Worm (Caenorhabditis elegans) whole organism, L1 larva: ENCODE results near the gene acs-18.
A peak's percentile ranks its signal among the peaks of the same experiment; 100 is the strongest.

Source experiments
- C04F5.9 ChIP-seq: sonication (generic microtip); optimal IDR thresholded peaks from 2 replicates; lab custom pipeline; 2016; ENCODE audit warnings: missing genetic modification characterization, missing compliant biosample characterization
- C16A3.4 ChIP-seq: fragments of 150-350 bp; optimal IDR thresholded peaks from 2 replicates; lab custom pipeline; 2014; ENCODE audit warnings: missing biosample characterization, missing genetic modification characterization
- C34B4.2 ChIP-seq: sonication (generic microtip); optimal IDR thresholded peaks from 2 replicates; lab custom pipeline; 2017; ENCODE audit warnings: mild to moderate bottlenecking, missing genetic modification characterization, missing compliant biosample characterization
- F16B12.6 ChIP-seq: fragments of 150-350 bp; optimal IDR thresholded peaks from 2 replicates; lab custom pipeline; 2014; ENCODE audit warnings: missing biosample characterization, missing genetic modification characterization
- Y116A8C.19 ChIP-seq: sonication (generic microtip); optimal IDR thresholded peaks from 2 replicates; lab custom pipeline; 2016; ENCODE audit warnings: missing compliant biosample characterization, missing genetic modification characterization, borderline replicate concordance
- aha-1 ChIP-seq: fragments of 150-350 bp; optimal IDR thresholded peaks from 2 replicates; lab custom pipeline; 2014; ENCODE audit warnings: missing biosample characterization, missing genetic modification characterization
- aly-2 ChIP-seq: fragments of 150-350 bp; optimal IDR thresholded peaks from 2 replicates; lab custom pipeline; 2014; ENCODE audit warnings: missing biosample characterization, missing genetic modification characterization
- ceh-63 ChIP-seq: fragments of 200-800 bp; sonication (Bioruptor generic); optimal IDR thresholded peaks from 2 replicates; lab custom pipeline; 2018; ENCODE audit warnings: mild to moderate bottlenecking, missing genetic modification characterization, missing compliant biosample characterization
- ceh-8 ChIP-seq: fragments of 200-800 bp; sonication (Bioruptor generic); optimal IDR thresholded peaks from 2 replicates; lab custom pipeline; 2018; ENCODE audit warnings: mild to moderate bottlenecking, missing genetic modification characterization, moderate library complexity, missing compliant biosample characterization
- ceh-90 ChIP-seq: sonication (generic microtip); optimal IDR thresholded peaks from 2 replicates; lab custom pipeline; 2016; ENCODE audit warnings: missing genetic modification characterization, missing compliant biosample characterization
- ces-1 ChIP-seq: fragments of 150-350 bp; optimal IDR thresholded peaks from 2 replicates; lab custom pipeline; 2014; ENCODE audit warnings: missing biosample characterization, missing genetic modification reagents, missing genetic modification characterization
- dpl-1 ChIP-seq, 3 experiments: fragments of 150-350 bp in 2 of 3; sonication (generic microtip) in 1 of 3; optimal IDR thresholded peaks; 2 replicates each; lab custom pipeline; 2014 to 2017; ENCODE audit warnings: missing biosample characterization in 3 of 3, missing genetic modification characterization in 3 of 3, missing genetic modification reagents in 3 of 3
- efl-1 ChIP-seq, 4 experiments: fragments of 150-350 bp; optimal IDR thresholded peaks in 3 of 4; peaks in 1 of 4; 1 replicate in 1 of 4; 2 replicates in 3 of 4; lab custom pipeline; 2014; ENCODE audit warnings: missing biosample characterization in 2 of 4, missing genetic modification characterization in 2 of 4, missing genetic modification reagents in 2 of 4
- elt-3 ChIP-seq, 6 experiments: fragments of 150-350 bp in 1 of 6; sonication (generic microtip); optimal IDR thresholded peaks; 2 replicates each; lab custom pipeline; 2017 to 2018; ENCODE audit warnings: missing biosample characterization in 6 of 6, missing genetic modification characterization in 6 of 6, inconsistent platforms in 1 of 6
- fkh-4 ChIP-seq: sonication (generic microtip); optimal IDR thresholded peaks from 2 replicates; lab custom pipeline; 2016; ENCODE audit warnings: missing compliant biosample characterization, missing genetic modification characterization, borderline replicate concordance
- fkh-8 ChIP-seq: sonication (generic microtip); optimal IDR thresholded peaks from 2 replicates; lab custom pipeline; 2016; ENCODE audit warnings: mild to moderate bottlenecking, missing genetic modification characterization, missing compliant biosample characterization
- fos-1 ChIP-seq: fragments of 150-350 bp; optimal IDR thresholded peaks from 2 replicates; lab custom pipeline; 2014; ENCODE audit warnings: missing biosample characterization, missing genetic modification characterization
- hlh-17 ChIP-seq: fragments of 200-800 bp; sonication (Bioruptor generic); optimal IDR thresholded peaks from 2 replicates; lab custom pipeline; 2018; ENCODE audit warnings: missing genetic modification characterization, mild to moderate bottlenecking, missing compliant biosample characterization, moderate library complexity, borderline replicate concordance
- hpl-2 ChIP-seq: fragments of 150-350 bp; optimal IDR thresholded peaks from 2 replicates; lab custom pipeline; 2014; ENCODE audit warnings: missing biosample characterization, missing genetic modification reagents, missing genetic modification characterization
- lin-13 ChIP-seq: fragments of 150-350 bp; optimal IDR thresholded peaks from 2 replicates; lab custom pipeline; 2014; ENCODE audit warnings: missing biosample characterization, missing genetic modification reagents, missing genetic modification characterization
- lin-35 ChIP-seq, 2 experiments: fragments of 150-350 bp; optimal IDR thresholded peaks; 2 replicates each; lab custom pipeline; 2014; ENCODE audit warnings: missing biosample characterization in 2 of 2, missing genetic modification characterization in 2 of 2, missing genetic modification reagents in 2 of 2
- lir-3 ChIP-seq: sonication (generic microtip); optimal IDR thresholded peaks from 2 replicates; lab custom pipeline; 2016; ENCODE audit warnings: mild to moderate bottlenecking, missing genetic modification characterization, moderate library complexity, missing compliant biosample characterization; ENCODE audit not compliant: poor library complexity
- nhr-11 ChIP-seq: fragments of 150-350 bp; optimal IDR thresholded peaks from 2 replicates; lab custom pipeline; 2014; ENCODE audit warnings: missing biosample characterization, missing genetic modification characterization
- nhr-12 ChIP-seq: sonication (generic microtip); optimal IDR thresholded peaks from 2 replicates; lab custom pipeline; 2017; ENCODE audit warnings: missing biosample characterization, missing genetic modification characterization
- nhr-19 ChIP-seq: fragments of 200-800 bp; sonication (Bioruptor generic); conservative IDR thresholded peaks from 2 replicates; pipeline ENCODE4 v1.3.6; 2022; ENCODE audit warnings: missing genetic modification characterization, missing compliant biosample characterization
- nhr-20 ChIP-seq: sonication (generic microtip); optimal IDR thresholded peaks from 2 replicates; lab custom pipeline; 2016; ENCODE audit warnings: mild to moderate bottlenecking, missing genetic modification characterization, missing compliant biosample characterization
- nhr-237 ChIP-seq: fragments of 150-350 bp; optimal IDR thresholded peaks from 2 replicates; lab custom pipeline; 2014; ENCODE audit warnings: missing biosample characterization, missing genetic modification characterization
- nhr-28 ChIP-seq: fragments of 150-350 bp; optimal IDR thresholded peaks from 2 replicates; lab custom pipeline; 2014; ENCODE audit warnings: missing biosample characterization, missing genetic modification characterization
- nhr-47 ChIP-seq: sonication (generic microtip); optimal IDR thresholded peaks from 2 replicates; lab custom pipeline; 2016; ENCODE audit warnings: mild to moderate bottlenecking, missing genetic modification characterization, moderate library complexity, missing compliant biosample characterization
- nhr-71 ChIP-seq: sonication (generic microtip); optimal IDR thresholded peaks from 2 replicates; lab custom pipeline; 2016; ENCODE audit warnings: mild to moderate bottlenecking, missing genetic modification characterization, moderate library complexity, missing compliant biosample characterization
- nhr-76 ChIP-seq: sonication (generic microtip); optimal IDR thresholded peaks from 2 replicates; lab custom pipeline; 2017; ENCODE audit warnings: missing biosample characterization, missing genetic modification characterization
- nhr-77 ChIP-seq: fragments of 150-350 bp; optimal IDR thresholded peaks from 2 replicates; lab custom pipeline; 2014; ENCODE audit warnings: missing biosample characterization, missing genetic modification characterization
- nhr-85 ChIP-seq: sonication (generic microtip); peaks from one replicate; lab custom pipeline; 2016; ENCODE audit warnings: missing genetic modification characterization, inconsistent platforms, missing compliant biosample characterization
- snpc-4 ChIP-seq: fragments of 150-350 bp; optimal IDR thresholded peaks from 2 replicates; lab custom pipeline; 2014; ENCODE audit warnings: missing biosample characterization, missing genetic modification characterization
- snu-23 ChIP-seq: sonication (generic microtip); optimal IDR thresholded peaks from 2 replicates; lab custom pipeline; 2016; ENCODE audit warnings: missing genetic modification characterization, missing compliant biosample characterization
- sox-4 ChIP-seq: sonication (generic microtip); optimal IDR thresholded peaks from 2 replicates; lab custom pipeline; 2016; ENCODE audit warnings: missing genetic modification characterization, missing compliant biosample characterization
- sptf-1 ChIP-seq: fragments of 150-350 bp; optimal IDR thresholded peaks from 2 replicates; lab custom pipeline; 2014; ENCODE audit warnings: missing biosample characterization, missing genetic modification characterization
- tlp-1 ChIP-seq: fragments of 150-350 bp; optimal IDR thresholded peaks from 2 replicates; lab custom pipeline; 2014; ENCODE audit warnings: missing biosample characterization, missing genetic modification characterization
- unc-30 ChIP-seq: sonication (generic microtip); optimal IDR thresholded peaks from 2 replicates; lab custom pipeline; 2017; ENCODE audit warnings: missing biosample characterization, missing genetic modification characterization
- unc-62 ChIP-seq: fragments of 150-350 bp; optimal IDR thresholded peaks from 2 replicates; lab custom pipeline; 2014; ENCODE audit warnings: missing biosample characterization, missing genetic modification reagents, missing genetic modification characterization
- unc-86 ChIP-seq: sonication (generic microtip); optimal IDR thresholded peaks from 2 replicates; lab custom pipeline; 2016; ENCODE audit warnings: missing genetic modification characterization, missing compliant biosample characterization
- unc-98 ChIP-seq: fragments of 200-800 bp; sonication (Bioruptor generic); IDR thresholded peaks from 2 replicates; pipeline ENCODE4 v1.3.6; 2022; ENCODE audit warnings: missing genetic modification characterization, missing compliant biosample characterization
- zip-4 ChIP-seq: fragments of 200-800 bp; sonication (Bioruptor generic); optimal IDR thresholded peaks from 2 replicates; lab custom pipeline; 2018; ENCODE audit warnings: mild to moderate bottlenecking, missing genetic modification characterization, moderate library complexity, missing compliant biosample characterization
- ztf-11 ChIP-seq, 2 experiments: sonication (generic microtip); optimal IDR thresholded peaks; 2 replicates each; lab custom pipeline; 2016 to 2017; ENCODE audit warnings: missing genetic modification characterization in 2 of 2, missing biosample characterization in 1 of 2, missing compliant biosample characterization in 1 of 2
- ztf-4 ChIP-seq: fragments of 150-350 bp; optimal IDR thresholded peaks from 2 replicates; lab custom pipeline; 2014; ENCODE audit warnings: missing biosample characterization, missing genetic modification characterization

acs-18 gene

DNA sequence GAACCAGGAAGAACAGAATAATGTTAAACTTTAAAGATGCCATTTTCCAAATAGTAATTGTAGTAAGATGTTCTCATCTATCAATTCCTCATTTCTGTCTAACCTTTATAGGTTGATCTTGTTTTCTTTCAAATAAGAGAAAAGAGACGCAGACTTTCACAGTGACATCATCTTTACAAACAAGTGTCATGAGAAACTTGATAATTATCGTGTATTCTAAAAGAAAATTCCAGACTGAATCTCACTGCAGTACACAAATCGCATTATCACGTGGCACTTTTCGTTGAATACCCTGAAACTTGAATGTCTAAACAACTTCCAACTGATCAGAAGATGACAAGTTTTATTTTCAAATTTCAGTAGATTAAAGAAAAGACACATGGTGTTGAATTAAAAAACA, 18.4 kb downstream of the acs-18 start, which contains the start of gene R09E10.13:
Gene R09E10.13 (minus strand): TSS at position 61 of the 400 bp plus-strand sequence.
- no peak for TF ChIP-seq unc-98
- TF ChIP-seq nhr-20 (tag; lab: Kevin White, UChicago): peak; percentile 33
- peak; percentile 27; the same call in 1 of the 2 replicates for TF ChIP-seq nhr-19 (GFP tag; lab: Robert Waterston, UW)
- TF ChIP-seq nhr-11: no peak
- TF ChIP-seq ceh-63 (GFP tag; lab: Kevin White, UChicago): no peak
- peak in 1 of 2 experiments; percentile 43 for TF ChIP-seq lin-35 (GFP tag; optimal IDR thresholded peaks at IDR 0.05; lab: Kevin White, UChicago)
- TF ChIP-seq unc-62: no peak
- no peak for TF ChIP-seq nhr-47 (tag; lab: Kevin White, UChicago)
- no peak for TF ChIP-seq ces-1 (GFP tag; lab: Kevin White, UChicago)
- peak; percentile 81 for TF ChIP-seq nhr-85 (tag; lab: Kevin White, UChicago)
- no peak for TF ChIP-seq nhr-28 (tag; lab: Kevin White, UChicago)
- TF ChIP-seq efl-1 (optimal IDR thresholded peaks at IDR 0.05; lab: Kevin White, UChicago): no peak
- TF ChIP-seq efl-1 (GFP tag; optimal IDR thresholded peaks at IDR 0.05 in 1 of 2; lab: Kevin White, UChicago): peak in 1 of 2 experiments; percentile 36
- TF ChIP-seq ztf-4 (tag; lab: Kevin White, UChicago): no peak
- TF ChIP-seq nhr-12 (tag; lab: Kevin White, UChicago): no peak

- no peak for TF ChIP-seq nhr-237
- no peak for TF ChIP-seq fkh-8 (tag; lab: Kevin White, UChicago)
- TF ChIP-seq nhr-11: no peak
- TF ChIP-seq snu-23 (GFP tag; lab: Kevin White, UChicago): no peak
- TF ChIP-seq hpl-2: no peak
- no peak for TF ChIP-seq C16A3.4 (tag; lab: Kevin White, UChicago)
- no peak for TF ChIP-seq ceh-8 (GFP tag; lab: Kevin White, UChicago)
- TF ChIP-seq nhr-76: no peak
Measured at ce11 chrIV:10294030-10294429, 19.4 kb downstream of the acs-18 start, which contains the start of gene R09E10.6. Gene R09E10.6 (minus strand): TSS chrIV:10294130.

DNA sequence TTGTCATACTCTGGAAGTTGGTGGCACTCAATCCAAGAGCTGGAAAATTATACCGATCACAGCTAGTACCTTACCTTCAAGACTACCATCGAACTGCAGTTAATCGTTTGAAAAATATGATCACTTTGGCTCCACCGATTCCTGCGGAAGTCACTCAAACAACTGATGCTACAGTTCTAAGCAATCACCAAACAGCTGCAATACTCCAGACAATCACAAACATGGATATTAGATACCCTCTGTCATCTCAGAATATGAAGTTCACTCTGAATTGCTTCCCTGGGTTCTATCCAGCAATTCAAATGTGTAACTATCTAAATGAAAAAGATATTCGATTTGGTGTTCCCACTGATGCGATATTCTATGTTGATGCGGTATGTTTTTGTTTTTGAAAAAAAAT, 24.9 kb downstream of the acs-18 start:
- no peak for TF ChIP-seq efl-1 (optimal IDR thresholded peaks at IDR 0.05; lab: Kevin White, UChicago)
- TF ChIP-seq efl-1 (GFP tag; optimal IDR thresholded peaks at IDR 0.05 in 1 of 2; lab: Kevin White, UChicago): no peak
- TF ChIP-seq nhr-77 (tag; lab: Kevin White, UChicago): no peak
- TF ChIP-seq C34B4.2: no peak
- TF ChIP-seq fkh-4 (tag; lab: Kevin White, UChicago): no peak
- TF ChIP-seq nhr-47 (tag; lab: Kevin White, UChicago): no peak
- TF ChIP-seq ceh-8 (GFP tag; lab: Kevin White, UChicago): no peak
- no peak for TF ChIP-seq unc-62
- TF ChIP-seq C04F5.9 (tag; lab: Kevin White, UChicago): no peak
- no peak for TF ChIP-seq aly-2 (tag; lab: Kevin White, UChicago)
- no peak for TF ChIP-seq nhr-71
- no peak for TF ChIP-seq elt-3 (tag; optimal IDR thresholded peaks at IDR 0.05; lab: Kevin White, UChicago)
- TF ChIP-seq zip-4 (GFP tag; lab: Kevin White, UChicago): no peak
- no peak for TF ChIP-seq dpl-1 (GFP tag; optimal IDR thresholded peaks at IDR 0.05; lab: Kevin White, UChicago)
- no peak for TF ChIP-seq nhr-28 (tag; lab: Kevin White, UChicago)
- no peak for TF ChIP-seq Y116A8C.19 (tag; lab: Kevin White, UChicago)
- TF ChIP-seq, all 84 proteins: peak for 0

DNA sequence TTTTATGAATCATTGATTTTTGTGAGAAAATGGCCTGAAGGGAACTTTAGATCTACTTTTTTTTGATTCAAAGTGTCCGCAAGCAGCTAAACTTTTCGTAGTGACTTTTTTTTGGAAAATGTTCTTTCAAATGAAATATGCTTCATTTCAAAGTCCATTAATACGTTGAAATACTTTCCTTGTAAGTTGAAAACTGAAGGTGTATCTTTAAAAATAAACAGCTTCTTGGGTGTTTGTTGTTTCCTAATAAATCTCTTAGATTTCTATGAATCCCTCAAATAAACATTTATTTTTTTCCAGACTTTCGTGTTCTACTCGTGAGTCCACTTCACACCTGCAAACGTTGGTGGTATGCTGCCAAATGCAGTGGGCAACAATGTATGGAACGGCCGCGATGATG, 26.8 kb downstream of the acs-18 start, which contains the start of gene ebax-1:
Gene ebax-1 (plus strand): TSS at position 301 of the 400 bp plus-strand sequence.
- TF ChIP-seq nhr-237 (no peak), snu-23 (GFP tag; lab: Kevin White, UChicago) (no peak), unc-30 (tag; lab: Kevin White, UChicago) (no peak), aha-1 (tag; lab: Kevin White, UChicago) (no peak), ceh-63 (GFP tag; lab: Kevin White, UChicago) (no peak), tlp-1 (no peak)

- TF ChIP-seq snpc-4 (no peak), ceh-90 (tag; lab: Kevin White, UChicago) (no peak), unc-30 (tag; lab: Kevin White, UChicago) (no peak), nhr-237 (no peak), sox-4 (tag; lab: Kevin White, UChicago) (no peak), F16B12.6 (tag; lab: Kevin White, UChicago) (no peak), fos-1 (tag; lab: Kevin White, UChicago) (no peak), hlh-17 (GFP tag; lab: Kevin White, UChicago) (no peak), ztf-11 (tag; optimal IDR thresholded peaks at IDR 0.05; lab: Kevin White, UChicago) (no peak), aly-2 (tag; lab: Kevin White, UChicago) (no peak), unc-86 (tag; lab: Kevin White, UChicago) (no peak), fkh-8 (tag; lab: Kevin White, UChicago) (no peak), lir-3 (tag; lab: Kevin White, UChicago) (no peak), lin-13 (no peak), Y116A8C.19 (tag; lab: Kevin White, UChicago) (no peak), sptf-1 (no peak)
Measured at ce11 chrIV:10285328-10285727, 28.1 kb downstream of the acs-18 start.
